Fruit fly (Drosophila melanogaster) whole organism, embryonic: Measurements from ENCODE around the gene CG44362.

Experiments
- Aef1 ChIP-seq: fragments of 200-800 bp; sonication (Bioruptor generic); IDR thresholded peaks from 3 replicates; pipeline ENCODE4 v1.3.6; 2022; ENCODE audit warnings: missing biosample characterization, missing genetic modification characterization
- Bteb2 ChIP-seq: fragments of 200-800 bp; sonication (Bioruptor generic); optimal IDR thresholded peaks from 2 replicates; lab custom pipeline; 2016; ENCODE audit warnings: missing biosample characterization, missing genetic modification characterization
- CG1024 ChIP-seq: fragments of 200-800 bp; sonication (Bioruptor generic); IDR thresholded peaks from 2 replicates; pipeline ENCODE4 v1.3.6; 2022; ENCODE audit warnings: missing biosample characterization, missing genetic modification characterization
- CG10543 ChIP-seq: fragments of 200-800 bp; sonication (Bioruptor generic); optimal IDR thresholded peaks from 3 replicates; lab custom pipeline; 2017; ENCODE audit warnings: missing biosample characterization, mild to moderate bottlenecking, missing genetic modification characterization, moderate library complexity
- CG10565 ChIP-seq: fragments of 200-800 bp; sonication (Bioruptor generic); optimal IDR thresholded peaks from 3 replicates; lab custom pipeline; 2016; ENCODE audit warnings: missing biosample characterization, mild to moderate bottlenecking, missing genetic modification characterization
- CG11398 ChIP-seq: fragments of 200-800 bp; sonication (Bioruptor generic); optimal IDR thresholded peaks from 2 replicates; lab custom pipeline; 2016; ENCODE audit warnings: missing biosample characterization, missing genetic modification characterization
- CG12155 ChIP-seq: fragments of 200-800 bp; sonication (Bioruptor generic); optimal IDR thresholded peaks from 3 replicates; lab custom pipeline; 2016; ENCODE audit warnings: missing biosample characterization, missing genetic modification characterization
- CG12299 ChIP-seq: fragments of 200-800 bp; sonication (Bioruptor generic); optimal IDR thresholded peaks from 2 replicates; lab custom pipeline; 2018; ENCODE audit warnings: missing biosample characterization, mild to moderate bottlenecking, missing genetic modification characterization
- CG13775 ChIP-seq: fragments of 200-800 bp; sonication (Bioruptor generic); optimal IDR thresholded peaks from 3 replicates; lab custom pipeline; 2017; ENCODE audit warnings: missing biosample characterization, mild to moderate bottlenecking, missing genetic modification characterization
- CG14441 ChIP-seq: fragments of 200-800 bp; sonication (Bioruptor generic); IDR thresholded peaks from 2 replicates; pipeline ENCODE4 v1.3.6; 2022; ENCODE audit warnings: missing biosample characterization, missing genetic modification characterization
- CG1529 ChIP-seq: fragments of 200-800 bp; sonication (Bioruptor generic); optimal IDR thresholded peaks from 3 replicates; lab custom pipeline; 2018; ENCODE audit warnings: missing biosample characterization, missing genetic modification characterization
- CG17385 ChIP-seq: fragments of 200-800 bp; sonication (Bioruptor generic); optimal IDR thresholded peaks from 3 replicates; lab custom pipeline; 2018; ENCODE audit warnings: missing biosample characterization, mild to moderate bottlenecking, missing genetic modification characterization
- CG2116 ChIP-seq: fragments of 200-800 bp; sonication (Bioruptor generic); optimal IDR thresholded peaks from 3 replicates; lab custom pipeline; 2018; ENCODE audit warnings: missing biosample characterization, mild to moderate bottlenecking, missing genetic modification characterization
- CG2120 ChIP-seq: fragments of 200-800 bp; sonication (Bioruptor generic); optimal IDR thresholded peaks from 3 replicates; lab custom pipeline; 2016; ENCODE audit warnings: missing biosample characterization, missing genetic modification characterization
- CG2199 ChIP-seq: fragments of 200-800 bp; sonication (Bioruptor generic); IDR thresholded peaks from 3 replicates; pipeline ENCODE4 v1.3.6; 2022; ENCODE audit warnings: missing biosample characterization, missing genetic modification characterization
- CG2875 ChIP-seq: fragments of 200-800 bp; sonication (Bioruptor generic); optimal IDR thresholded peaks from 2 replicates; lab custom pipeline; 2017; ENCODE audit warnings: missing biosample characterization, mild to moderate bottlenecking, missing genetic modification characterization, missing genetic modification reagents
- CG30020 ChIP-seq: fragments of 200-800 bp; optimal IDR thresholded peaks from 2 replicates; lab custom pipeline; 2019; ENCODE audit warnings: missing biosample characterization, mild to moderate bottlenecking, missing genetic modification characterization, moderate library complexity
- CG3163 ChIP-seq: fragments of 200-800 bp; sonication (Bioruptor generic); optimal IDR thresholded peaks from 3 replicates; lab custom pipeline; 2016; ENCODE audit warnings: missing biosample characterization, missing genetic modification characterization
- CG32767 ChIP-seq: fragments of 200-800 bp; sonication (Bioruptor generic); IDR thresholded peaks from 2 replicates; pipeline ENCODE4 v1.3.6; 2022; ENCODE audit warnings: missing biosample characterization, missing genetic modification characterization
- CG33213 ChIP-seq: fragments of 200-800 bp; sonication (Bioruptor generic); optimal IDR thresholded peaks from 3 replicates; lab custom pipeline; 2016; ENCODE audit warnings: missing biosample characterization, missing genetic modification characterization
- CG34224 ChIP-seq: fragments of 200-800 bp; sonication (Bioruptor generic); IDR thresholded peaks from 3 replicates; pipeline ENCODE4 v1.3.6; 2022; ENCODE audit warnings: missing biosample characterization, missing genetic modification characterization; ENCODE audit not compliant: partially characterized antibody
- CG7271 ChIP-seq: fragments of 200-800 bp; sonication (Bioruptor generic); optimal IDR thresholded peaks from 2 replicates; lab custom pipeline; 2018; ENCODE audit warnings: missing biosample characterization, mild to moderate bottlenecking, missing genetic modification characterization, moderate library complexity
- CG7928 ChIP-seq: fragments of 200-800 bp; sonication (Bioruptor generic); optimal IDR thresholded peaks from 2 replicates; lab custom pipeline; 2017; ENCODE audit warnings: missing biosample characterization, mild to moderate bottlenecking, missing genetic modification characterization
- CG9609 ChIP-seq: fragments of 200-800 bp; sonication (Bioruptor generic); optimal IDR thresholded peaks from 3 replicates; lab custom pipeline; 2016; ENCODE audit warnings: missing biosample characterization, missing genetic modification characterization
- D19B ChIP-seq: fragments of 200-800 bp; sonication (Bioruptor generic); optimal IDR thresholded peaks from 2 replicates; lab custom pipeline; 2017; ENCODE audit warnings: missing biosample characterization, mild to moderate bottlenecking, missing genetic modification characterization
- Gug ChIP-seq: fragments of 200-800 bp; sonication (Bioruptor generic); IDR thresholded peaks from 4 replicates; pipeline ENCODE4 v1.3.6; 2022; ENCODE audit warnings: missing biosample characterization, missing genetic modification characterization
- HLHmδ ChIP-seq: fragments of 200-800 bp; sonication (Bioruptor generic); optimal IDR thresholded peaks from 2 replicates; lab custom pipeline; 2018; ENCODE audit warnings: missing biosample characterization, mild to moderate bottlenecking, missing genetic modification characterization, moderate library complexity
- HmgD ChIP-seq: fragments of 200-800 bp; sonication (Bioruptor generic); optimal IDR thresholded peaks from 3 replicates; lab custom pipeline; 2016; ENCODE audit warnings: missing biosample characterization, missing genetic modification characterization
- Jarid2 ChIP-seq: fragments of 200-800 bp; sonication (Bioruptor generic); optimal IDR thresholded peaks from 3 replicates; lab custom pipeline; 2017; ENCODE audit warnings: mild to moderate bottlenecking, missing biosample characterization, missing genetic modification reagents, missing genetic modification characterization
- Meics ChIP-seq: fragments of 200-800 bp; sonication (Bioruptor generic); optimal IDR thresholded peaks from 2 replicates; lab custom pipeline; 2017; ENCODE audit warnings: missing biosample characterization, mild to moderate bottlenecking, missing genetic modification characterization
- Myb ChIP-seq: fragments of 200-800 bp; sonication (Bioruptor generic); optimal IDR thresholded peaks from 2 replicates; lab custom pipeline; 2016; ENCODE audit warnings: missing biosample characterization, missing genetic modification characterization
- Neu2 ChIP-seq: fragments of 200-800 bp; sonication (Bioruptor generic); optimal IDR thresholded peaks from 3 replicates; lab custom pipeline; 2016; ENCODE audit warnings: missing biosample characterization, missing genetic modification characterization, borderline replicate concordance
- Nf-YB ChIP-seq: fragments of 200-800 bp; sonication (Bioruptor generic); optimal IDR thresholded peaks from 3 replicates; lab custom pipeline; 2019; ENCODE audit warnings: missing biosample characterization, mild to moderate bottlenecking, missing genetic modification characterization, moderate library complexity
- Sox100B ChIP-seq: fragments of 200-800 bp; sonication (Bioruptor generic); optimal IDR thresholded peaks from 3 replicates; lab custom pipeline; 2018; ENCODE audit warnings: missing biosample characterization, mild to moderate bottlenecking, missing genetic modification characterization
- ap ChIP-seq: fragments of 200-800 bp; sonication (Bioruptor generic); IDR thresholded peaks from 2 replicates; pipeline ENCODE4 v1.3.6; 2022; ENCODE audit warnings: missing biosample characterization, missing genetic modification characterization
- croc ChIP-seq: fragments of 200-800 bp; sonication (Bioruptor generic); conservative IDR thresholded peaks from 3 replicates; pipeline ENCODE4 v1.3.6; 2022; ENCODE audit warnings: missing biosample characterization, missing genetic modification characterization
- dati ChIP-seq: fragments of 200-800 bp; sonication (Bioruptor generic); IDR thresholded peaks from 2 replicates; pipeline ENCODE4 v1.3.6; 2022; ENCODE audit warnings: missing biosample characterization, missing genetic modification characterization
- hb ChIP-seq: fragments of 200-800 bp; sonication (Bioruptor generic); IDR thresholded peaks from 3 replicates; pipeline ENCODE4 v1.3.6; 2022; ENCODE audit warnings: missing biosample characterization, missing genetic modification characterization; ENCODE audit not compliant: partially characterized antibody
- kah ChIP-seq: fragments of 200-800 bp; sonication (Bioruptor generic); optimal IDR thresholded peaks from 2 replicates; lab custom pipeline; 2018; ENCODE audit warnings: missing biosample characterization, mild to moderate bottlenecking, missing genetic modification characterization
- ken ChIP-seq: fragments of 200-800 bp; sonication (Bioruptor generic); IDR thresholded peaks from 3 replicates; pipeline ENCODE4 v1.3.6; 2022; ENCODE audit warnings: missing biosample characterization, missing genetic modification characterization
- lov ChIP-seq, 2 experiments: fragments of 200-800 bp in 1 of 2; fragments of >200 bp in 1 of 2; sonication (Bioruptor generic) in 1 of 2; IDR thresholded peaks in 1 of 2; optimal IDR thresholded peaks in 1 of 2; 2 replicates in 1 of 2; 3 replicates in 1 of 2; pipeline versions ENCODE4 v1.3.6 to Lab custom; 2017 to 2022; ENCODE audit warnings: missing biosample characterization in 1 of 2, missing genetic modification characterization in 1 of 2
- peb ChIP-seq: fragments of 200-800 bp; sonication (Bioruptor generic); IDR thresholded peaks from 2 replicates; pipeline ENCODE4 v1.3.6; 2022; ENCODE audit warnings: missing biosample characterization, missing genetic modification characterization
- pita ChIP-seq: fragments of 200-800 bp; sonication (Bioruptor generic); optimal IDR thresholded peaks from 2 replicates; lab custom pipeline; 2017; ENCODE audit warnings: missing biosample characterization, mild to moderate bottlenecking, missing genetic modification characterization
- pnt ChIP-seq: fragments of 200-800 bp; sonication (Bioruptor generic); optimal IDR thresholded peaks from 3 replicates; lab custom pipeline; 2016; ENCODE audit warnings: missing biosample characterization, missing genetic modification characterization
- sim ChIP-seq: fragments of 200-800 bp; sonication (Bioruptor generic); IDR thresholded peaks from 2 replicates; pipeline ENCODE4 v1.3.6; 2022; ENCODE audit warnings: missing biosample characterization, missing genetic modification characterization
- stwl ChIP-seq: fragments of 200-800 bp; sonication (Bioruptor generic); optimal IDR thresholded peaks from 3 replicates; lab custom pipeline; 2018; ENCODE audit warnings: missing biosample characterization, mild to moderate bottlenecking, missing genetic modification characterization, moderate library complexity
- tio ChIP-seq: fragments of 200-800 bp; sonication (Bioruptor generic); optimal IDR thresholded peaks from 2 replicates; lab custom pipeline; 2017; ENCODE audit warnings: missing biosample characterization, missing genetic modification characterization, inconsistent platforms

CG44362 gene

dm6 chr3L:11350680-11351665 lies 46.4 kb upstream of the CG44362 start (continued):
- TF ChIP-seq croc (GFP tag; lab: Robert Waterston, UW), result no peak
- TF ChIP-seq pita, result no peak
- TF ChIP-seq tio (GFP tag; lab: Kevin White, UChicago), result peak; percentile 79
- TF ChIP-seq Meics (GFP tag; lab: Kevin White, UChicago), result peak; percentile 65
- TF ChIP-seq Neu2 (GFP tag; lab: Kevin White, UChicago), result no peak
- TF ChIP-seq Gug (GFP tag; lab: Robert Waterston, UW), result peak; percentile 40; the same call in 1 of the 4 replicates
- TF ChIP-seq HmgD, result no peak
- no peak for TF ChIP-seq peb (GFP tag; lab: Robert Waterston, UW)
- TF ChIP-seq CG34224 (GFP tag; lab: Robert Waterston, UW), result 0 out of 3 replicates have a peak, but pooled peaks have one; percentile 48
- no peak for TF ChIP-seq hb (GFP tag; lab: Robert Waterston, UW)
- TF ChIP-seq ken, result no peak
- TF ChIP-seq Myb (GFP tag; lab: Kevin White, UChicago), result no peak
- TF ChIP-seq CG9609 (GFP tag; lab: Kevin White, UChicago), result peak; percentile 12
- no peak for TF ChIP-seq CG1529 (GFP tag; lab: Kevin White, UChicago)
- peak; percentile 72 for TF ChIP-seq CG10543 (GFP tag; lab: Kevin White, UChicago)
- no peak for TF ChIP-seq pnt (GFP tag; lab: Kevin White, UChicago)
- peak; percentile 45; the same call in 1 of the 2 replicates for TF ChIP-seq CG14441 (GFP tag; lab: Robert Waterston, UW)
- no peak for TF ChIP-seq kah (GFP tag; lab: Kevin White, UChicago)
- TF ChIP-seq CG17385, result peak; percentile 55
- TF ChIP-seq CG10565 (GFP tag; lab: Kevin White, UChicago), result no peak
- no peak for TF ChIP-seq Bteb2 (GFP tag; lab: Kevin White, UChicago)
- TF ChIP-seq CG30020 (tag; lab: Kevin White, UChicago), result peak; percentile 4
- peak; percentile 52 for TF ChIP-seq stwl (tag; lab: Kevin White, UChicago)
- peak; percentile 63 for TF ChIP-seq CG2120 (GFP tag; lab: Kevin White, UChicago)
- 0 out of 2 replicates have a peak, but pooled peaks have one; percentile 18 for TF ChIP-seq ap (GFP tag; lab: Robert Waterston, UW)
- TF ChIP-seq CG2116 (GFP tag; lab: Kevin White, UChicago), result peak; percentile 3
- TF ChIP-seq CG2875, result peak; percentile 1
- TF ChIP-seq CG33213 (GFP tag; lab: Kevin White, UChicago), result no peak
- no peak for TF ChIP-seq Jarid2
- peak; percentile 92 for TF ChIP-seq CG7928
- TF ChIP-seq CG12299, result peak; percentile 21
- 0 out of 2 replicates have a peak, but pooled peaks have one; percentile 17 for TF ChIP-seq CG32767 (GFP tag; lab: Robert Waterston, UW)
- TF ChIP-seq sim (GFP tag; lab: Robert Waterston, UW), result no peak
- no peak for TF ChIP-seq lov (optimal IDR thresholded peaks at IDR 0.05; lab: Kevin White, UChicago)
- TF ChIP-seq lov (GFP tag; IDR thresholded peaks at IDR 0.05; lab: Robert Waterston, UW), result peak; percentile 63; the same call in 1 of the 3 replicates
- TF ChIP-seq HLHmδ, result peak; percentile 31
- peak; percentile 54 for TF ChIP-seq CG1024 (GFP tag; lab: Robert Waterston, UW)
- no peak for TF ChIP-seq CG11398
- TF ChIP-seq Sox100B (GFP tag; lab: Kevin White, UChicago), result peak; percentile 66
- peak; percentile 39 for TF ChIP-seq CG13775 (GFP tag; lab: Kevin White, UChicago)
- peak; percentile 62 for TF ChIP-seq Nf-YB (GFP tag; lab: Kevin White, UChicago)
- TF ChIP-seq CG12155 (GFP tag; lab: Kevin White, UChicago), result peak; percentile 55
- TF ChIP-seq CG2199, result peak; percentile 37; the same call in 2 of the 3 replicates
- no peak for TF ChIP-seq CG3163 (GFP tag; lab: Kevin White, UChicago)
- TF ChIP-seq dati (GFP tag; lab: Robert Waterston, UW), result no peak
- peak; percentile 12 for TF ChIP-seq CG7271
- peak; percentile 40; the same call in 1 of the 3 replicates for TF ChIP-seq Aef1 (GFP tag; lab: Robert Waterston, UW)
- TF ChIP-seq D19B (GFP tag; lab: Kevin White, UChicago), result no peak
